Worm (Caenorhabditis elegans) whole organism, mixed stage, embryonic: ENCODE results near the gene Y50D4C.3.
"Not testable (repeated sequence)": the region's sequence is repeated elsewhere in the genome, so short reads cannot be mapped to it uniquely, and the experiment has no call there.

ENCODE experiments used
- bed-3 ChIP-seq: fragments of 200-800 bp; sonication (Bioruptor generic); optimal IDR thresholded peaks from 3 replicates; lab custom pipeline; 2018; ENCODE audit warnings: mild to moderate bottlenecking, missing genetic modification characterization, moderate library complexity, missing compliant biosample characterization
- blmp-1 ChIP-seq: fragments of 150-350 bp; optimal IDR thresholded peaks from 2 replicates; lab custom pipeline; 2014; ENCODE audit warnings: missing biosample characterization, missing genetic modification characterization
- ceh-39 ChIP-seq: fragments of 150-350 bp; optimal IDR thresholded peaks from 2 replicates; lab custom pipeline; 2014; ENCODE audit warnings: missing biosample characterization, missing genetic modification characterization
- ceh-43 ChIP-seq: fragments of 200-800 bp; sonication (Bioruptor generic); optimal IDR thresholded peaks from 2 replicates; lab custom pipeline; 2018; ENCODE audit warnings: mild to moderate bottlenecking, missing genetic modification characterization, moderate library complexity, missing compliant biosample characterization
- ceh-83 ChIP-seq: fragments of 200-800 bp; sonication (Bioruptor generic); optimal IDR thresholded peaks from 2 replicates; lab custom pipeline; 2018; ENCODE audit warnings: mild to moderate bottlenecking, missing genetic modification characterization, missing compliant biosample characterization
- cnd-1 ChIP-seq: fragments of 200-800 bp; sonication (Bioruptor generic); optimal IDR thresholded peaks from 2 replicates; lab custom pipeline; 2018; ENCODE audit warnings: mild to moderate bottlenecking, missing genetic modification characterization, missing compliant biosample characterization
- elt-1 ChIP-seq: sonication (generic microtip); optimal IDR thresholded peaks from 2 replicates; lab custom pipeline; 2017; ENCODE audit warnings: missing genetic modification characterization, mild to moderate bottlenecking, missing compliant biosample characterization, antibody characterized with exemption, moderate library complexity, borderline replicate concordance; ENCODE audit not compliant: insufficient read depth
- elt-3 ChIP-seq: fragments of 150-350 bp; optimal IDR thresholded peaks from 2 replicates; lab custom pipeline; 2014; ENCODE audit warnings: missing biosample characterization, missing genetic modification characterization
- lin-13 ChIP-seq: fragments of 150-350 bp; optimal IDR thresholded peaks from 2 replicates; lab custom pipeline; 2014; ENCODE audit warnings: missing biosample characterization, missing genetic modification characterization
- lin-32 ChIP-seq: fragments of 200-800 bp; sonication (Bioruptor generic); optimal IDR thresholded peaks from 2 replicates; lab custom pipeline; 2018; ENCODE audit warnings: mild to moderate bottlenecking, missing genetic modification characterization, missing compliant biosample characterization
- lsy-2 ChIP-seq: fragments of 150-350 bp; optimal IDR thresholded peaks from 2 replicates; lab custom pipeline; 2014; ENCODE audit warnings: missing biosample characterization, missing genetic modification characterization
- mab-5 ChIP-seq: fragments of 150-350 bp; optimal IDR thresholded peaks from 2 replicates; lab custom pipeline; 2014; ENCODE audit warnings: missing biosample characterization, missing genetic modification characterization
- mep-1 ChIP-seq: fragments of 150-350 bp; optimal IDR thresholded peaks from 2 replicates; lab custom pipeline; 2017; ENCODE audit warnings: missing biosample characterization, missing genetic modification reagents, missing genetic modification characterization, inconsistent platforms
- mls-2 ChIP-seq: sonication (generic microtip); optimal IDR thresholded peaks from 2 replicates; lab custom pipeline; 2016; ENCODE audit warnings: mild to moderate bottlenecking, missing genetic modification characterization, moderate library complexity, missing compliant biosample characterization
- nhr-12 ChIP-seq: fragments of 150-350 bp; optimal IDR thresholded peaks from 2 replicates; lab custom pipeline; 2014; ENCODE audit warnings: missing biosample characterization, missing genetic modification characterization
- nhr-2 ChIP-seq: fragments of 150-350 bp; optimal IDR thresholded peaks from 2 replicates; lab custom pipeline; 2014; ENCODE audit warnings: missing biosample characterization, missing genetic modification characterization
- nhr-28 ChIP-seq: fragments of 150-350 bp; optimal IDR thresholded peaks from 2 replicates; lab custom pipeline; 2014; ENCODE audit warnings: missing biosample characterization, missing genetic modification characterization
- pha-4 ChIP-seq: fragments of 150-350 bp; optimal IDR thresholded peaks from 2 replicates; lab custom pipeline; 2018; ENCODE audit warnings: missing biosample characterization, missing genetic modification reagents, missing genetic modification characterization
- unc-39 ChIP-seq: fragments of 150-350 bp; optimal IDR thresholded peaks from 2 replicates; lab custom pipeline; 2014; ENCODE audit warnings: missing biosample characterization, missing genetic modification characterization

The Y50D4C.3 gene

ce11 chrV:890835-891234 is 54.2 kb downstream of the Y50D4C.3 start, which contains the start of gene srlf-22:
Gene srlf-22 (plus strand): TSS chrV:891135.
- TF ChIP-seq elt-1 (tag; lab: Kevin White, UChicago); unc-39; nhr-2 (tag; lab: Kevin White, UChicago): not testable (repeated sequence)
- TF ChIP-seq, all 35 proteins: peak for 0; not testable (repeated sequence) for 35

- TF ChIP-seq elt-3 (tag; lab: Kevin White, UChicago) (no peak), nhr-2 (tag; lab: Kevin White, UChicago) (no peak), blmp-1 (tag; lab: Kevin White, UChicago) (no peak), nhr-28 (tag; lab: Kevin White, UChicago) (no peak), cnd-1 (tag; lab: Kevin White, UChicago) (no peak), ceh-83 (GFP tag; lab: Kevin White, UChicago) (no peak), mls-2 (no peak), lsy-2 (tag; lab: Kevin White, UChicago) (no peak), lin-32 (GFP tag; lab: Kevin White, UChicago) (no peak), elt-1 (tag; lab: Kevin White, UChicago) (no peak), bed-3 (GFP tag; lab: Kevin White, UChicago) (no peak), ceh-43 (GFP tag; lab: Kevin White, UChicago) (no peak), mep-1 (tag; lab: Kevin White, UChicago) (no peak), pha-4 (tag; lab: Kevin White, UChicago) (no peak), mab-5 (tag; lab: Kevin White, UChicago) (no peak), ceh-39 (tag; lab: Kevin White, UChicago) (no peak), nhr-12 (tag; lab: Kevin White, UChicago) (no peak), lin-13 (no peak)
- TF ChIP-seq, all 35 proteins: peak for 0
These were observed 54.6 kb downstream of the Y50D4C.3 start, which contains the start of gene srlf-21 for ce11 chrV:890423-890822. Gene srlf-21 (minus strand): TSS chrV:890523.
